Worm (Caenorhabditis elegans): ENCODE measurements around the gene R09D1.12.
"Not testable (repeated sequence)": the region's sequence is repeated elsewhere in the genome, so short reads cannot be mapped to it uniquely, and the experiment has no call there.

The R09D1.12 gene

DNA sequence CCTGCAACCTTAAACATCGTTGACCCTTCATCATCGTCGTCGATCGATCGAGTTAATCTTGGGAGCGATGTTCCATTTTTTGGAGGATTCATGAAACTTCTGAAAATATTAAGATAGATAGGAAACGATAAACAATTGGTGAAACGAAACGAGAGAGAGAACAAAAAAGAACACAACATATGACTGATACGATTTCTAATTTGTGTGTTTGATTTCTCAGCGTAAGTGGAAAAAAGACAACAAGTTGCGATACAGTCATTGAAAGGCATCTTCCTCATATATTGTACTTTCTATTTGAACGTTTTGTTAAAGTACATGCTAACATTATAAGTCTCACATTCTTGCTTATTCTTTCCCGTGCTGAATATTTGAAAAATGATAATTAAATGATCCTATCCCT, at the start of gene R09D1.12:
Gene R09D1.12, minus strand, starts transcription at position 101 of the 400 bp plus-strand sequence.
- TF ChIP-seq unc-62 (GFP tag; optimal IDR thresholded peaks at IDR 0.05): not testable (repeated sequence)

DNA sequence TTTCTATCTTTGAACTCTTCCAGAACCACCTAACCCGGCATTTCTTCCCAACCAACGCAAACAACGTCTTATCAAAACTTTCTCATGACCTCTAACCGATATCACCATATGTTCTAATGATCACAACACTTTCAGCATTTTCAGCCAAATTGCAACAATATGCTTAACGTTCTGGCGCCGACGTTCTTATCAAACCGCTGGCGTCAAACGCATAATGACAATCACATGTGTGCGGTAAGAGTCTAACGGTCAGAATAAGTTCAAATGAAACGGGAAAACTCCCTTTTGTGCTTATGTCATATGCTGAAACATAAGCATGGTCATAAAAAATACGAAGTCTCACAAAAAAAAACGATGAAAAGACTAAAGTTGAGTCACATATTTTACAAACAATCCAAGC, 48.9 kb upstream of the R09D1.12 start:
- no peak for TF ChIP-seq unc-62 (GFP tag; optimal IDR thresholded peaks at IDR 0.05)

DNA sequence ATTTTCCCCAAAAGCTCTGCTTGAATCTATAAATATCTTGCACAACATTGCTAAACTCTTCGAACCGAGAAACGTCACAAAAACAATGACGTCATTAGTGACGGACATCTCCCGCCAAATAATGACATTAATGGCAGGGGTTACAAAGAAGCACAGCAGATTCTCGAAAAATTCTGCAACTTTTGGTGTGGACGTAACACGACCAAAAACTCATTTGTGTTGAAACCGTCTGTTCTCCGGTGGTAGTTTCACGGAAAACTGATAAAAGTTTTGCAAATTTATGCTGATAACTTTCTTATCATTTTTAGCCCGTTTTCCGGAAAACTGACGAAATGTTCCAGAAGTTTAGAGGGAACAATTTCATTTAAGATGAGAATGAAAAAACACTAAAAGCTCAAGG, 46.5 kb upstream of the R09D1.12 start:
- TF ChIP-seq unc-62 (GFP tag; optimal IDR thresholded peaks at IDR 0.05): no peak

DNA sequence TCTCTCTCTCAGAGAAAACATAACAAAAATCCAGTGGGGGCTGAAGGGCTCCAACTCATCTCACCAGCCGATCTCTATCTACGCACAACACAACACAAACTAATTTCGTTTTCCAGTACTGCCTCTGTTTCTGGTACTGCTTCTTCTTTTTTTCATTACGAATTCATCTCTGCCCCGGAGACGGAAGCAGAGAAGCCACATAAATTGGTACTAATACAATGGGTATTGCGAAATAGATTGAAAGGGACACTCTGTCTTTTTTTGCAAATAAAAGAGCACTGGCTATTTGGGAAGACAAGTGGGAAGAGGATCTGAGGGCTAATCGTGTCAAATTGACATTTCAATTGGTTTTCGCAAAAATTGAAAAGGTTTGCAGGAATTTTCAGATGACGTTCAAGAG, 45.2 kb upstream of the R09D1.12 start:
- TF ChIP-seq unc-62 (GFP tag; optimal IDR thresholded peaks at IDR 0.05): no peak

DNA sequence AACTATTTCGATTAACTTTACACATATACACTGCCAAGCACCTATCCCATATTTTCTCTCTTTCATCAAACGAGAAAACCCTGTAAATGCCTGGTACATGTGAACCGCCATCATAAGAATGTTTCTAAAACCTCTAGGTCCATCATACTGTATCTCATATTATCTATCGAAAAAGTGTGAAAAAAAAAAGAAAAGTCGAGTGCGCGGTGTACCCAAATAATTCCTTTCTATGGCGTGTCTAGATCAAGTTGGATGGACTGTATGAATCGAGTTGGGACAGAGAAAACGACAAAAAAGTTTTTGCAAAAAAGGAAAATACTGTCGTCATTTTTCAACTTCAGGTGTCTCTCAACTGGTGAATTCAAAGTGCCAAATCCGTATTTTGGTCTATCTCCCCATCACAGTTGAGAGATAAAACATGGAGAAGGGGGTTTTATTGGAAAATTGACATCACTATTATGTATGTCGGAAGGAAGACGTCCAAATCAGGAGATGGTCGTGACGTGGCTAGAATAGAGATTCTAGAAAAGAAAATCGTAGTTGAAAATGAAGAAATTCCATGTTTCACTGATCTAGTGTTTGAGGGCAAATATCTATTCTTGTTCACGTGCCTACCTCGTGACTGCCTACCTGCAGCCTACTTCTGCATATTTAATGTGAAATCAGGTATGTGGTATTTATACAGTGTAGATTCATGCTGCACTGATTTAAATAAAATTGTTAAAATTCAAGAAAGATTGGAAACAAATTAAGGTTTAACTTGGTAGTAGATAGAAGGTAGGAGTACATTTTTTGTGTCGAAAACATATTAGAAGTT, 41.4 kb upstream of the R09D1.12 start:
- no peak for TF ChIP-seq unc-62 (GFP tag; optimal IDR thresholded peaks at IDR 0.05)

DNA sequence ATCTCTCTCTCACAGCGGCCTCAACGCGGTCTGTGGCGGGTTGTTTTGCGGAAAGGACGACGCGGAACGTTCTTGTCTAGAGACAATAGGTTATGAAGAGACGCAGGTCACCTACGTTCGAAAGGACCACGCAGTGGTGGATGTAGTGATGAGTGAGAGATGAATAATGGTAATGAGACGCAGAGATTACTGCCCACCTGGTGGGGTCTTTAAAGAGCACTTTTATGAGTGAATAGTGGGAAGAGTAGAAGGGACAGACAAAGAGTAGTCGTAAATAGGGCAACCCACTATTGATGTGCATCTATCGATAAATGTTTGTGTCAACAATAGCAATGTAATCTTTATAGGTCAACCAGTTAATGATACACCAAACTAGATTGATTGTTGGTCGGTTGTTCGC, 39.0 kb upstream of the R09D1.12 start:
- TF ChIP-seq unc-62 (GFP tag; optimal IDR thresholded peaks at IDR 0.05): no peak

DNA sequence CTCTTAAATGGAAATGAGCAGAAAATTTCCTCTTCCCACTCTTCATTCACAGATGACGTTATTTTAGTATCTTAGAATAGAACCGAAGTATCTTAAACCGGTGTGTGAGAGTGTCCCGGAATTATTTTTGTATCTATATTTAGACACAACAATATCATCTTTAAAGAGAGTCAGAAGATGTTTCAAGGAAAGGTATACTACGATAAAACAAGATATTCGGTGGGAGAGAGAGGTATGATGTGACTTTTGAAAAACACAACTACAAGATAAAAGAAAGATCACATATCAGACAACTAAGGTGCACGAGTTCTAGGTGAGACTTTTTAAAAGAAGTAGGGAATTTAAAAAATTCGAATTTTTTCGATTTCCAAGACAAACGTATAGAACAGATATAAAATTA, 38.5 kb upstream of the R09D1.12 start:
- TF ChIP-seq unc-62 (GFP tag; optimal IDR thresholded peaks at IDR 0.05): no peak

DNA sequence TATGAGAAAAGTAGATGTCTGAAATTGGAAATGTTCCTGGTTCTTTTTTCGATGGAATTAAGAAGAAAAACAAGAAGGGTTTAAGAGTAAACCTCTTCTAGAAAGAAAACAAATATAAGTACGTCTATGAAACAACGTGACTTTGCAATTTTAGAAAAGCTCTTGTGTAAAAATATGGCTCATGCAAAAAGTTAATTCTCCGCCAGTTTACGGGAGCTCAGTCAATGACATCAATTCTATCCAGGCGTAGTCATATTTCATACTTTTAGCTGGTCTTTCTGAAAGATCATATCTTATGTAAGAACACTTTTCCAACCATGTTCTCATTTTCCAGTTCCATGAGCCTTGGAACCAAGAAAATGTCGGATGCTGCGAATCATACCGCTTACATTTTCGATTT, 37.9 kb upstream of the R09D1.12 start:
- TF ChIP-seq unc-62 (GFP tag; optimal IDR thresholded peaks at IDR 0.05): no peak

DNA sequence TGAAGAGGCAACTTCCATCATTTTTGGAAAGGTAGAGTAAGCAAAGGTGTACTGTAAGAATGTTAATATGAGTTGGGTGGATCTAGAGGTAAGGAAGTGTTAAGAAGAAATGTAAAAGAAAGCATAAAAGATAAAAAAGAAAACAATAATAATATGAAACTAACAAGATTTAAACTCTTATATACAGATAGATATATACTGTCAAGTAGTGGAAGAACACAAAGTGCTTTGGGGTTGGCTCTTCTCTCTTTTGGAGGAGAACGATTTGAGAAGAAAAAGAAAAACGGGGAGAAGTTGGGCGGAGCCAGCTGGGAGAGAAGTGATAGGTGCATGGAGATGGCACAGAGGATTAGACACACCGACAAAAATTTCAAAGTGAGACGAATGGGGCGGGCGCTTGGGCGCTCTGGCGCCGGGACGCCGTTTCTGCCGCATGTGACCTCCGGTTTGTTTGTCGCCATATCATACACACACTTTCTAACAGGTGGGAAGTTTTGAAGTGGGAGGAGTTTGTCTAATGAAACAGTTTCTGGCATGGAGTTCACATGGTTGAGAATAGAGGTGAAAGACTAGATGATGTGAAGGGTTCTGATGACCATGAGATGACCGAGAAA, 35.4 kb upstream of the R09D1.12 start, which contains the start of gene T19H5.4:
Gene T19H5.4, minus strand, starts transcription at position 51 of the 614 bp plus-strand sequence.
- no peak for TF ChIP-seq unc-62 (GFP tag; optimal IDR thresholded peaks at IDR 0.05)

DNA sequence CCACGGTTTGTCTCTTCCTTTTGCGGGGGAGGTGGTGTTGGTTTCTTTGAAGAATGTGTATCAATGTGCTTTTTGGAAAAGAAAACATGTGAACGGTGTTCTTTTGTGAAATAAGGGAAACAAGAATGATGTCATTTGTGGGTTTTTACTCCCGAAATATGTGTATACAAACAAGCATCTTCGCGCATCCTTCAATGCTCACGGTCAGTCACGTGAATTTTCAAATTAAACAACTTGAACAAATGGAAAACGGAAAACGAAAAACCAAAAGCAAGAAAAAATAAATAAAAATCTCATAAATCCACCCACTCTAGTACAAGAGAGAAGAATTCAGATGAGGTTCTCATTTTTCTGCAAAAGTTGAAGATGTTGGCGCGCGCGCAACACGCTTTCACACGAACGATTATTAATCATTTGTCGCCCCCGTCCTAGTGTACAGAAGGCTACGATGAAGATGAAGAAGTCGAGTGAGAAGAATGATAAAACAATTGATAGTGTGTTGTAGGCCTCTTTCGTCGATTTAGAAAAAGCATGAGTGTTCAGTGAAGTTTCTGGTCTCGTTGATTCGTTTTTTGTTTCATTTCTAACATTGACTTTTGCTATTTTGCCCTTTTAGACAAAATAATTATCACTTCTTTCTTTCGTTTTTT, 33.1 kb upstream of the R09D1.12 start:
- TF ChIP-seq unc-62 (GFP tag; optimal IDR thresholded peaks at IDR 0.05): no peak

DNA sequence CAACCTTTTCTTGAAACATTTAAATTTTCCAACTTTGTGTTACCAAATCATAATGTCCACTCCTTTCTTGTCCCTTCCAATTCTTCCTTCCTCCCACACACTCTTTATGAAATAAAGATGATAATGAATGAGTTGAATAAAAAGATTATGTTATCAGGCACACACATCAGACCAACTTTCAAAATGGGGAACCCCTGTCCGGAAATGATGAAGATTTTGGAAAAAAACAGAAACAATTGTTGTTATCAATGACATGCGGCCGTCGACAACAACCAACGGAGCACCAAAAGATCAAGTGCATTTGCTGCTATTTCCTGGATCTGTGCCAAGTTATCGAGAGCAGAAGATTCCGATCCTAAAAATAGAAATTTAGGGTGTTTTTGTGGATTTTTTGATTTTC, 31.3 kb upstream of the R09D1.12 start:
- TF ChIP-seq unc-62 (GFP tag; optimal IDR thresholded peaks at IDR 0.05): no peak

DNA sequence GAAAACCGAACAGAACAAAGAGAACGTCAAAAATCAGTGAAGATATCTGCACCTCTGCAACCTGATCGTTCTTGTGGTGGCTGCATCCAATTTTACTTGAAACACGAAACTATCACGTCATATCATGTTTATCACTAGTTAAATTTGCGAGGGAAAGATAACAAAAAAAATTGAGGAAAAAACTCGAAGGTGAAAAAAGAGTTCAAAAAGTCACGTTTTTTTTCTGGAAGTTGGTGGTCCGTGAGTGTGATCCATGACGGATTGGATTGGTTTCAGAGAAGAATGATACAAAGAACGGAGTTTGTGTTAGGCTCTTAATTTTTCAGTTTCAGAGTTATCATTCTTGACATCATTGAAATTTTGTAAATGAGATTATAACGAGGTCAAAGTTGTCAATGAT, 30.5 kb upstream of the R09D1.12 start:
- no peak for TF ChIP-seq unc-62 (GFP tag; optimal IDR thresholded peaks at IDR 0.05)

DNA sequence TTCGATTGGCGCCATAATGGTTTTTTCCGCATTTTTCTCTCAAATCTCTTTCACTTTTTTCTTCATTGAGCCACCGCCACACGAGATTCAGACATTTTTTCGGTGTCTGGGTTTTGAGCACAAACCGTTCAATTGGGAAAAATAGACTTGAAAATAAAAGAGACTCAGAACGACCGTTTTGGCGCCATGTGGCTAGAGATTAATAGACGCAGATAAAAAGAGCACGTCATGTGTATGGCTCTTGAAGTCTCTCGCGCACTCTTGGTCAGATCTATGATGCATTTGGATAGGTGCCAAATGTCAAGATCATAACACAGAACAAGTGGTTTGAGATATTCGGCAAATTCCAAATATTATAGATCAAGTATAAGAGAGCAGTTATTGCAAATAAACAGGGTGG, 29.4 kb upstream of the R09D1.12 start:
- no peak for TF ChIP-seq unc-62 (GFP tag; optimal IDR thresholded peaks at IDR 0.05)

DNA sequence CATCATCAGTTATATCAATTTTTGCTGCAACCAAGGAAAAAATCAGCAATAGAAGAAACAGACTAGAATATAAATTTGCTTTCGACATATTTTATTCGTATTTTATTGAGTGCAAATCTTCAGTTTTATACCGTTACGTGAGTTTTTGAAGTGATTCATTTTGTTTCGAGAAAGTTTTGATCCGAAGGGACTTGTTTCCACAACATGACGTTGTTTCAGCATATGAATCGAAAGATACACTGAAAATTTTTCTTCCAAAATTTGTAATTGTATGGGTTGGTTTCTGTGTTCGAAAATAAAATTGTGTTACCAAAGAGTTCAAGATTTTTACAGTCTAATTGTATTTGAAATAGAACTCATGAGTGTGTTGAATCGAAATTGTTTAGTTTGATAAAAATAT, 27.9 kb upstream of the R09D1.12 start, which contains the start of gene T19H5.7:
Gene T19H5.7, minus strand, starts transcription at position 101 of the 400 bp plus-strand sequence.
- no peak for TF ChIP-seq unc-62 (GFP tag; optimal IDR thresholded peaks at IDR 0.05)

DNA sequence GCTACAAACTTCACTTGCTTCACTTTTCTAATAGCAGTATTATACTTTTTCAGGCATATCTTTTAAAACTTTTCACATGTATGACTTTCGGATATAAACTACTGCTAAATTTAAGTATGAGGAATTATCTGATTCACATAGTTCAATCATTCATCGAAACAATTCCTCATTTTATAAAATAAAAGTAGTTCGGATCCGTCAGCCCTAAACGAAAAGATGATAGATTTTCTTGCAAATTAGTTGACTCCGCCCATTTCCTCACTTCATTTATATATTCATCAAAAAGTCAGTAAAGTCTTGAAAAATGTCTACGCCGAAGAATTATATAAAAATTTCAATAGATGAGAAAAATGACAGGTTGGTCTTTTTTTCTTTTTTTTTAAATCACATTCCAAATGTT, 25.5 kb upstream of the R09D1.12 start, which contains the start of gene chil-27:
Gene chil-27, plus strand, starts transcription at position 301 of the 400 bp plus-strand sequence.
- TF ChIP-seq unc-62 (GFP tag; optimal IDR thresholded peaks at IDR 0.05): no peak

DNA sequence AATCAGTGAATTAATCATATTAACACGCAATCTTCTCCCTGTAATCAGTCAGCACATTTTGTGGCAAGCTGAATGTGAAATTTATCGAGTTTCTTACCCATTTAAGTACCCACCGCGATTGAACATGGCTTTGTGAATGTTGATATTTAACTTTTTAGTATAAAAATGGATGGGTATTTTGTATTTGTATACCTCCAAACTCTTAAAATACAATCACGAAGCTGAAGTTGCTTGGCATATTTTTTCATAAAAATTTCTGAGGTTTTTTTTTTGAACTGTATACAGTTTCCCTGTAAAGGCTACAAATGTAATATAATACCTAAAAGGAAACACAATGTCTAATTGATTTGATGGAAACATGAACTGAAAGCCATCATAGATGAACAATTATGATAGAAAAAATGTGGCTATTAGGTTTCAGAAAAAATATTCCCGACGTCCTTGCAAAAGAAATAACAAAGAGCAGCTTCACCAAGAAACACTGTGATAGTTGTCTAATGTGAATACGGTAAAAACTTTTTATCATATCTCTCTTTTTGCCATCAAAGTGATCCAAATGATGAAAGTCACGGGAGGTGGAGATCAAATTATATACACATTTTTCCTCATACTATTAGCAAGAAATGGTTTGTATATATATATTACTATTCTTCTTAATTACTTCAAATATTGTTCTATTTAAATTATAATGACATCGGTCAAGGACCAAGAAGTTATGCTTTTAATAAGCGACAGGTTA, 22.5 kb upstream of the R09D1.12 start, which contains the start of the genes chil-25 and chil-26:
Gene chil-25, minus strand, starts transcription at position 101 of the 739 bp plus-strand sequence.
Gene chil-26, plus strand, starts transcription at position 689 of the 739 bp plus-strand sequence.
- TF ChIP-seq unc-62 (GFP tag; optimal IDR thresholded peaks at IDR 0.05): no peak
